Worm (Caenorhabditis elegans) whole organism, L4 larva: ENCODE data around the gene ZC13.10.
A peak's percentile ranks its signal among the peaks of the same experiment; 100 is the strongest.

Experiments
- F26F4.8 ChIP-seq: fragments of 200-800 bp; sonication (Bioruptor generic); conservative IDR thresholded peaks from 2 replicates; pipeline ENCODE4 v1.3.6; 2022; ENCODE audit warnings: missing genetic modification characterization, missing compliant biosample characterization
- F37D6.2 ChIP-seq: sonication (generic microtip); optimal IDR thresholded peaks from 2 replicates; lab custom pipeline; 2016; ENCODE audit warnings: mild to moderate bottlenecking, missing genetic modification characterization, missing compliant biosample characterization
- T26A8.4 ChIP-seq: fragments of 200-800 bp; sonication (Bioruptor generic); IDR thresholded peaks from 2 replicates; pipeline ENCODE4 v1.3.6; 2022; ENCODE audit warnings: missing genetic modification characterization, missing compliant biosample characterization
- Y75B8A.6 ChIP-seq: fragments of 200-800 bp; sonication (Bioruptor generic); IDR thresholded peaks from 2 replicates; pipeline ENCODE4 v1.3.6; 2022; ENCODE audit warnings: missing genetic modification reagents, missing genetic modification characterization, missing compliant biosample characterization
- ZK337.2 ChIP-seq: fragments of 200-800 bp; sonication (Bioruptor generic); IDR thresholded peaks from 2 replicates; pipeline ENCODE4 v1.3.6; 2022; ENCODE audit warnings: missing genetic modification reagents, missing genetic modification characterization, missing compliant biosample characterization
- aly-2 ChIP-seq: sonication (generic microtip); optimal IDR thresholded peaks from 2 replicates; lab custom pipeline; 2018; ENCODE audit warnings: missing biosample characterization, missing genetic modification characterization
- ama-1 ChIP-seq: fragments of 150-350 bp; optimal IDR thresholded peaks from 2 replicates; lab custom pipeline; 2014; ENCODE audit warnings: inconsistent platforms, mixed read lengths
- attf-4 ChIP-seq: sonication (generic microtip); optimal IDR thresholded peaks from 3 replicates; lab custom pipeline; 2017; ENCODE audit warnings: missing biosample characterization, missing genetic modification characterization
- ceh-20 ChIP-seq: fragments of 200-800 bp; sonication (Bioruptor generic); IDR thresholded peaks from 2 replicates; pipeline ENCODE4 v1.3.6; 2022; ENCODE audit warnings: missing genetic modification reagents, missing genetic modification characterization, missing compliant biosample characterization
- ceh-28 ChIP-seq: fragments of 150-350 bp; optimal IDR thresholded peaks from 2 replicates; lab custom pipeline; 2014; ENCODE audit warnings: missing biosample characterization, missing genetic modification reagents, missing genetic modification characterization
- ceh-32 ChIP-seq: sonication (generic microtip); optimal IDR thresholded peaks from 2 replicates; lab custom pipeline; 2016; ENCODE audit warnings: mild to moderate bottlenecking, missing genetic modification characterization, missing compliant biosample characterization; ENCODE audit not compliant: poor library complexity
- cey-2 ChIP-seq: sonication (generic microtip); optimal IDR thresholded peaks from 3 replicates; lab custom pipeline; 2017; ENCODE audit warnings: missing genetic modification characterization, mild to moderate bottlenecking, missing compliant biosample characterization, antibody characterized with exemption, borderline replicate concordance; ENCODE audit not compliant: insufficient read depth
- daf-12 ChIP-seq: fragments of 150-350 bp; optimal IDR thresholded peaks from 2 replicates; lab custom pipeline; 2014; ENCODE audit warnings: missing biosample characterization, missing genetic modification reagents, missing genetic modification characterization
- daf-19 ChIP-seq: fragments of 200-800 bp; sonication (Bioruptor generic); conservative IDR thresholded peaks from 2 replicates; pipeline ENCODE4 v1.3.6; 2022; ENCODE audit warnings: missing genetic modification characterization, missing compliant biosample characterization
- daf-8 ChIP-seq: fragments of 200-800 bp; sonication (Bioruptor generic); IDR thresholded peaks from 2 replicates; pipeline ENCODE4 v1.3.6; 2022; ENCODE audit warnings: missing genetic modification characterization, missing compliant biosample characterization
- dmd-6 ChIP-seq: fragments of 200-800 bp; sonication (Bioruptor generic); IDR thresholded peaks from 2 replicates; pipeline ENCODE4 v1.3.6; 2022; ENCODE audit warnings: missing genetic modification reagents, missing genetic modification characterization, missing compliant biosample characterization
- egl-27 ChIP-seq: sonication (generic microtip); optimal IDR thresholded peaks from 3 replicates; lab custom pipeline; 2017; ENCODE audit warnings: missing biosample characterization, missing genetic modification reagents, missing genetic modification characterization
- fkh-10 ChIP-seq: fragments of 150-350 bp; optimal IDR thresholded peaks from 2 replicates; lab custom pipeline; 2014; ENCODE audit warnings: missing biosample characterization, missing genetic modification reagents, missing genetic modification characterization
- hif-1 ChIP-seq, 2 experiments: sonication (generic microtip); optimal IDR thresholded peaks; 2 replicates each; lab custom pipeline; 2016 to 2017; ENCODE audit warnings: missing compliant biosample characterization in 2 of 2, missing genetic modification characterization in 2 of 2, missing genetic modification reagents in 2 of 2, missing genotype in 2 of 2, mild to moderate bottlenecking in 1 of 2
- hlh-11 ChIP-seq: fragments of 200-800 bp; sonication (Bioruptor generic); optimal IDR thresholded peaks from 2 replicates; lab custom pipeline; 2018; ENCODE audit warnings: mild to moderate bottlenecking, missing genetic modification characterization, missing compliant biosample characterization
- hmg-1.1 ChIP-seq: fragments of 200-800 bp; sonication (Bioruptor generic); IDR thresholded peaks from 2 replicates; pipeline ENCODE4 v1.3.6; 2022; ENCODE audit warnings: missing genetic modification reagents, missing genetic modification characterization, missing compliant biosample characterization
- jun-1 ChIP-seq: fragments of 150-350 bp; optimal IDR thresholded peaks from 2 replicates; lab custom pipeline; 2014; ENCODE audit warnings: missing biosample characterization, missing genetic modification reagents, missing genetic modification characterization
- lin-13 ChIP-seq: fragments of 150-350 bp; optimal IDR thresholded peaks from 2 replicates; lab custom pipeline; 2014; ENCODE audit warnings: missing biosample characterization, missing genetic modification reagents, missing genetic modification characterization
- lir-3 ChIP-seq: sonication (generic microtip); optimal IDR thresholded peaks from 2 replicates; lab custom pipeline; 2016; ENCODE audit warnings: mild to moderate bottlenecking, missing genetic modification characterization, missing compliant biosample characterization
- lsy-2 ChIP-seq, 2 experiments: fragments of 150-350 bp in 1 of 2; sonication (generic microtip) in 1 of 2; optimal IDR thresholded peaks; 2 replicates each; lab custom pipeline; 2014 to 2017; ENCODE audit warnings: missing biosample characterization in 2 of 2, missing genetic modification characterization in 2 of 2
- mdl-1 ChIP-seq, 2 experiments: fragments of 150-350 bp in 1 of 2; sonication (generic microtip) in 1 of 2; optimal IDR thresholded peaks; 2 replicates each; lab custom pipeline; 2014 to 2017; ENCODE audit warnings: missing biosample characterization in 2 of 2, missing genetic modification characterization in 2 of 2
- mep-1 ChIP-seq: fragments of 150-350 bp; sonication (generic microtip); optimal IDR thresholded peaks from 3 replicates; lab custom pipeline; 2014; ENCODE audit warnings: missing biosample characterization, missing genetic modification characterization
- mes-2 ChIP-seq: sonication (generic microtip); optimal IDR thresholded peaks from 2 replicates; lab custom pipeline; 2016; ENCODE audit warnings: missing genotype, mild to moderate bottlenecking, missing genetic modification characterization, missing compliant biosample characterization; ENCODE audit not compliant: poor library complexity, severe bottlenecking
- mxl-3 ChIP-seq: fragments of 200-800 bp; sonication (Bioruptor generic); optimal IDR thresholded peaks from 2 replicates; lab custom pipeline; 2018; ENCODE audit warnings: mild to moderate bottlenecking, missing genetic modification characterization, missing compliant biosample characterization
- nhr-102 ChIP-seq: sonication (generic microtip); optimal IDR thresholded peaks from 2 replicates; lab custom pipeline; 2016; ENCODE audit warnings: mild to moderate bottlenecking, missing genetic modification characterization, moderate library complexity, missing compliant biosample characterization
- nhr-111 ChIP-seq: fragments of 200-800 bp; sonication (Bioruptor generic); optimal IDR thresholded peaks from 2 replicates; lab custom pipeline; 2018; ENCODE audit warnings: mild to moderate bottlenecking, missing genetic modification characterization, missing compliant biosample characterization
- nhr-28 ChIP-seq: fragments of 150-350 bp; optimal IDR thresholded peaks from 2 replicates; lab custom pipeline; 2014; ENCODE audit warnings: missing biosample characterization, missing genetic modification characterization
- nhr-41 ChIP-seq: fragments of 200-800 bp; sonication (Bioruptor generic); IDR thresholded peaks from 2 replicates; pipeline ENCODE4 v1.3.6; 2022; ENCODE audit warnings: missing genetic modification reagents, missing genetic modification characterization, missing compliant biosample characterization
- nhr-42 ChIP-seq: fragments of 200-800 bp; sonication (Bioruptor generic); IDR thresholded peaks from 2 replicates; pipeline ENCODE4 v1.3.6; 2022; ENCODE audit warnings: missing genetic modification characterization, missing compliant biosample characterization
- nhr-77 ChIP-seq: fragments of 150-350 bp; optimal IDR thresholded peaks from 2 replicates; lab custom pipeline; 2014; ENCODE audit warnings: missing biosample characterization, missing genetic modification characterization
- saeg-2 ChIP-seq: fragments of 200-800 bp; sonication (Bioruptor generic); IDR thresholded peaks from 2 replicates; pipeline ENCODE4 v1.3.6; 2022; ENCODE audit warnings: missing genetic modification reagents, missing genetic modification characterization, missing compliant biosample characterization
- set-16 ChIP-seq: fragments of 200-800 bp; sonication (Bioruptor generic); IDR thresholded peaks from 2 replicates; pipeline ENCODE4 v1.3.6; 2022; ENCODE audit warnings: missing genetic modification reagents, missing genetic modification characterization, missing compliant biosample characterization
- snpc-4 ChIP-seq: fragments of 150-350 bp; optimal IDR thresholded peaks from 2 replicates; lab custom pipeline; 2014; ENCODE audit warnings: missing biosample characterization, missing genetic modification characterization
- tra-1 ChIP-seq: fragments of 200-800 bp; sonication (Bioruptor generic); IDR thresholded peaks from 2 replicates; pipeline ENCODE4 v1.3.6; 2022; ENCODE audit warnings: missing genetic modification reagents, missing genetic modification characterization, missing compliant biosample characterization
- unc-62 ChIP-seq, 3 experiments: fragments of 150-350 bp in 1 of 3; sonication (generic microtip); optimal IDR thresholded peaks in 2 of 3; peaks in 1 of 3; 1 replicate in 1 of 3; 2 replicates in 2 of 3; lab custom pipeline; 2014 to 2017; ENCODE audit warnings: missing biosample characterization in 3 of 3, missing genetic modification characterization in 3 of 3, missing genetic modification reagents in 3 of 3, missing genotype in 1 of 3
- vab-7 ChIP-seq: fragments of 200-800 bp; sonication (Bioruptor generic); IDR thresholded peaks from 2 replicates; pipeline ENCODE4 v1.3.6; 2022; ENCODE audit warnings: missing genetic modification reagents, missing genetic modification characterization, missing compliant biosample characterization
- zfp-3 ChIP-seq: fragments of 200-800 bp; sonication (Bioruptor generic); conservative IDR thresholded peaks from 2 replicates; pipeline ENCODE4 v1.3.6; 2022; ENCODE audit warnings: missing genetic modification reagents, missing genetic modification characterization, missing compliant biosample characterization
- zip-2 ChIP-seq: fragments of 150-350 bp; optimal IDR thresholded peaks from 2 replicates; lab custom pipeline; 2014; ENCODE audit warnings: missing biosample characterization, missing genetic modification characterization
- ztf-11 ChIP-seq: fragments of 150-350 bp; optimal IDR thresholded peaks from 2 replicates; lab custom pipeline; 2014; ENCODE audit warnings: missing biosample characterization, missing genetic modification characterization
- ztf-7 ChIP-seq: fragments of 150-350 bp; optimal IDR thresholded peaks from 2 replicates; lab custom pipeline; 2014; ENCODE audit warnings: missing biosample characterization, missing genetic modification characterization

ZC13.10 gene

DNA sequence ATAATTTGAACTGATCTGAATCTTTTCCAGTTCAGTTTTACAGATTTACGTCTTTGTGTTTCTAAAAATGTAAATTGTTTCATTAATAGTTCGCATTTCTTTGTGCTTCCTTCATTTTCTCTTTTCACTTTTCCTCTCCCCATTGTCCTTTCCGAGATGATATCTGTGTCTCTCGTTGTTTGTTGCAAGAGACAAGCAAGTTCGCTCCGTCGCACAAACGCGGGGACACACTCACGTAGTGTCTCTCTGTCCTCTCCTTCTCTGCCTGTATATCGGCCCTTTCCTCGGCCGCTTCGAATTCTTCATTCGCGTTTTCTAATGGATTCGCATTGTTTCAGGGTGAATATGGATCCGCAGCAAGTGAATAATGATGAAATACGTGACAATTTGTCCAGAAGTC is 25.5 kb downstream of the ZC13.10 start, which contains the start of gene ZC13.1 (continued):
- TF ChIP-seq nhr-41 (GFP tag; lab: Robert Waterston, UW) (no peak), nhr-28 (tag; lab: Kevin White, UChicago) (peak; percentile 84)

- TF ChIP-seq unc-62 (GFP tag; optimal IDR thresholded peaks at IDR 0.05 in 1 of 2; lab: Kevin White, UChicago) (peak in 1 of 2 experiments; percentile 95), unc-62 (tag; optimal IDR thresholded peaks at IDR 0.05; lab: Kevin White, UChicago) (no peak), daf-8 (GFP tag; lab: Robert Waterston, UW) (no peak)
Measured at ce11 chrX:873634-874033, 28.8 kb downstream of the ZC13.10 start.

ce11 chrX:871957-872715 is 30.3 kb downstream of the ZC13.10 start, which contains the start of gene F56F10.1:
Gene F56F10.1 (plus strand): TSS chrX:872603.
- TF ChIP-seq mep-1 = no peak
- no peak for TF ChIP-seq saeg-2 (GFP tag; lab: Robert Waterston, UW)
- TF ChIP-seq tra-1 = no peak
- TF ChIP-seq fkh-10 (GFP tag; lab: Kevin White, UChicago) = no peak
- no peak for TF ChIP-seq Y75B8A.6 (GFP tag; lab: Robert Waterston, UW)
- no peak for TF ChIP-seq aly-2 (tag; lab: Kevin White, UChicago)
- TF ChIP-seq nhr-111 (GFP tag; lab: Kevin White, UChicago) = no peak
- no peak for TF ChIP-seq hif-1 (tag; optimal IDR thresholded peaks at IDR 0.05; lab: Kevin White, UChicago)
- TF ChIP-seq nhr-42 (GFP tag; lab: Robert Waterston, UW) = no peak
- TF ChIP-seq ama-1 = no peak
- TF ChIP-seq lsy-2 (tag; optimal IDR thresholded peaks at IDR 0.05; lab: Kevin White, UChicago) = no peak
- no peak for TF ChIP-seq hmg-1.1 (GFP tag; lab: Robert Waterston, UW)
- no peak for TF ChIP-seq nhr-77 (tag; lab: Kevin White, UChicago)
- TF ChIP-seq vab-7 (GFP tag; lab: Robert Waterston, UW) = 0 out of 2 replicates have a peak, but pooled peaks have one; percentile 34
- TF ChIP-seq zip-2 = no peak
- TF ChIP-seq snpc-4 = peak; percentile 51
- TF ChIP-seq jun-1 = no peak
- TF ChIP-seq mdl-1 (tag; optimal IDR thresholded peaks at IDR 0.05; lab: Kevin White, UChicago) = no peak
- no peak for TF ChIP-seq dmd-6 (GFP tag; lab: Robert Waterston, UW)
- peak; percentile 19 for TF ChIP-seq nhr-28 (tag; lab: Kevin White, UChicago)
- no peak for TF ChIP-seq T26A8.4 (GFP tag; lab: Robert Waterston, UW)
- no peak for TF ChIP-seq mes-2 (tag; lab: Kevin White, UChicago)
- no peak for TF ChIP-seq ceh-20 (GFP tag; lab: Robert Waterston, UW)
- no peak for TF ChIP-seq ceh-28 (tag; lab: Kevin White, UChicago)
- no peak for TF ChIP-seq zfp-3 (GFP tag; lab: Robert Waterston, UW)
- peak; percentile 61 for TF ChIP-seq set-16
- TF ChIP-seq nhr-102 (tag; lab: Kevin White, UChicago) = no peak
- no peak for TF ChIP-seq daf-19 (GFP tag; lab: Robert Waterston, UW)
- peak in 1 of 2 experiments; percentile 53 for TF ChIP-seq unc-62 (GFP tag; optimal IDR thresholded peaks at IDR 0.05 in 1 of 2; lab: Kevin White, UChicago)
- TF ChIP-seq unc-62 (tag; optimal IDR thresholded peaks at IDR 0.05; lab: Kevin White, UChicago) = no peak
- TF ChIP-seq egl-27 = no peak
- TF ChIP-seq lin-13 (GFP tag; lab: Kevin White, UChicago) = no peak
- TF ChIP-seq cey-2 (tag; lab: Kevin White, UChicago) = no peak
- no peak for TF ChIP-seq F37D6.2 (tag; lab: Kevin White, UChicago)
- TF ChIP-seq ztf-11 (tag; lab: Kevin White, UChicago) = no peak
- peak; percentile 8 for TF ChIP-seq hlh-11 (tag; lab: Kevin White, UChicago)
- no peak for TF ChIP-seq lir-3 (tag; lab: Kevin White, UChicago)
- TF ChIP-seq F26F4.8 (GFP tag; lab: Robert Waterston, UW) = 0 out of 2 replicates have a peak, but pooled peaks have one; percentile 19
- TF ChIP-seq daf-12 (tag; lab: Kevin White, UChicago) = no peak
- no peak for TF ChIP-seq ZK337.2 (GFP tag; lab: Robert Waterston, UW)
- no peak for TF ChIP-seq mxl-3 (GFP tag; lab: Kevin White, UChicago)
- TF ChIP-seq attf-4 (tag; lab: Kevin White, UChicago) = no peak
- no peak for TF ChIP-seq ceh-32 (tag; lab: Kevin White, UChicago)
- no peak for TF ChIP-seq ztf-7 (tag; lab: Kevin White, UChicago)
